Fruit fly (Drosophila melanogaster) whole organism, embryonic: ENCODE results near the gene VhaSFD.

Source experiments
- CG10209 ChIP-seq: fragments of 200-800 bp; sonication (Bioruptor generic); optimal IDR thresholded peaks from 3 replicates; lab custom pipeline; 2017; ENCODE audit warnings: missing biosample characterization, mild to moderate bottlenecking, missing genetic modification characterization, missing genetic modification reagents
- Neu2 ChIP-seq: fragments of 200-800 bp; sonication (Bioruptor generic); optimal IDR thresholded peaks from 3 replicates; lab custom pipeline; 2016; ENCODE audit warnings: missing biosample characterization, missing genetic modification characterization, borderline replicate concordance
- bowl ChIP-seq: fragments of 200-800 bp; sonication (Bioruptor generic); IDR thresholded peaks from 2 replicates; pipeline ENCODE4 v1.3.6; 2022; ENCODE audit warnings: missing biosample characterization, missing genetic modification characterization
- emc ChIP-seq: fragments of 200-800 bp; sonication (Bioruptor generic); optimal IDR thresholded peaks from 2 replicates; lab custom pipeline; 2016; ENCODE audit warnings: missing biosample characterization, missing genetic modification characterization
- inv ChIP-seq: fragments of 200-800 bp; sonication (Bioruptor generic); IDR thresholded peaks from 2 replicates; pipeline ENCODE4 v1.3.6; 2022; ENCODE audit warnings: missing biosample characterization, missing genetic modification characterization; ENCODE audit not compliant: partially characterized antibody
- pnt ChIP-seq: fragments of 200-800 bp; sonication (Bioruptor generic); optimal IDR thresholded peaks from 3 replicates; lab custom pipeline; 2016; ENCODE audit warnings: missing biosample characterization, missing genetic modification characterization
- vfl ChIP-seq: fragments of 200-800 bp; sonication (Bioruptor generic); optimal IDR thresholded peaks from 2 replicates; lab custom pipeline; 2016; ENCODE audit warnings: missing biosample characterization, missing genetic modification characterization

- no peak for TF ChIP-seq inv (GFP tag; lab: Robert Waterston, UW)
- TF ChIP-seq Neu2, result no peak
- no peak for TF ChIP-seq bowl (GFP tag; lab: Robert Waterston, UW)
- no peak for TF ChIP-seq vfl (GFP tag; lab: Kevin White, UChicago)
- peak; percentile 5 for TF ChIP-seq pnt
- peak; percentile 83 for TF ChIP-seq CG10209 (GFP tag; lab: Kevin White, UChicago)
- TF ChIP-seq emc, result no peak
Measured at dm6 chr2L:16683958-16684877, 43.4 kb downstream of the VhaSFD start, which contains the start of gene CG31807.
